Worm (Caenorhabditis elegans) whole organism, L4 larva: Measurements from ENCODE around the gene gba-2.

Experiments used
- F49E8.2 ChIP-seq: sonication (generic microtip); optimal IDR thresholded peaks from 2 replicates; lab custom pipeline; 2016; ENCODE audit warnings: missing compliant biosample characterization, mild to moderate bottlenecking, missing genetic modification characterization, borderline replicate concordance
- R02D3.7 ChIP-seq: fragments of 150-350 bp; sonication (generic microtip); optimal IDR thresholded peaks from 3 replicates; lab custom pipeline; 2014; ENCODE audit warnings: missing biosample characterization, missing genetic modification characterization
- Y105C5A.15 ChIP-seq: fragments of 200-800 bp; sonication (Bioruptor generic); IDR thresholded peaks from 2 replicates; pipeline ENCODE4 v1.3.6; 2022; ENCODE audit warnings: missing genetic modification characterization, missing compliant biosample characterization
- Y48G9A.11 ChIP-seq: fragments of 200-800 bp; sonication (Bioruptor generic); IDR thresholded peaks from 2 replicates; pipeline ENCODE4 v1.3.6; 2022; ENCODE audit warnings: missing genetic modification reagents, missing genetic modification characterization, missing compliant biosample characterization
- ceh-28 ChIP-seq: fragments of 150-350 bp; optimal IDR thresholded peaks from 2 replicates; lab custom pipeline; 2014; ENCODE audit warnings: missing biosample characterization, missing genetic modification reagents, missing genetic modification characterization
- dmd-8 ChIP-seq: fragments of 200-800 bp; sonication (Bioruptor generic); IDR thresholded peaks from 2 replicates; pipeline ENCODE4 v1.3.6; 2022; ENCODE audit warnings: missing genetic modification characterization, missing compliant biosample characterization
- dve-1 ChIP-seq: sonication (generic microtip); optimal IDR thresholded peaks from 2 replicates; lab custom pipeline; 2017; ENCODE audit warnings: antibody characterized with exemption, mild to moderate bottlenecking, missing genetic modification characterization, missing compliant biosample characterization; ENCODE audit not compliant: insufficient read depth
- lin-15B ChIP-seq: fragments of 150-350 bp; sonication (generic microtip); optimal IDR thresholded peaks from 3 replicates; lab custom pipeline; 2014; ENCODE audit warnings: missing biosample characterization, missing genetic modification characterization
- mes-2 ChIP-seq: sonication (generic microtip); optimal IDR thresholded peaks from 2 replicates; lab custom pipeline; 2016; ENCODE audit warnings: missing genotype, mild to moderate bottlenecking, missing genetic modification characterization, missing compliant biosample characterization; ENCODE audit not compliant: poor library complexity, severe bottlenecking
- nhr-10 ChIP-seq: fragments of 150-350 bp; optimal IDR thresholded peaks from 2 replicates; lab custom pipeline; 2014; ENCODE audit warnings: missing biosample characterization, missing genetic modification characterization
- nhr-28 ChIP-seq: fragments of 150-350 bp; optimal IDR thresholded peaks from 2 replicates; lab custom pipeline; 2014; ENCODE audit warnings: missing biosample characterization, missing genetic modification characterization
- pqm-1 ChIP-seq: sonication (generic microtip); optimal IDR thresholded peaks from 2 replicates; lab custom pipeline; 2017; ENCODE audit warnings: missing biosample characterization, missing genetic modification characterization
- skn-1 ChIP-seq: fragments of 150-350 bp; optimal IDR thresholded peaks from 2 replicates; lab custom pipeline; 2014; ENCODE audit warnings: missing biosample characterization, missing genetic modification characterization
- unc-130 ChIP-seq: sonication (generic microtip); optimal IDR thresholded peaks from 2 replicates; lab custom pipeline; 2016; ENCODE audit warnings: missing genetic modification reagents, missing genetic modification characterization, missing compliant biosample characterization

DNA sequence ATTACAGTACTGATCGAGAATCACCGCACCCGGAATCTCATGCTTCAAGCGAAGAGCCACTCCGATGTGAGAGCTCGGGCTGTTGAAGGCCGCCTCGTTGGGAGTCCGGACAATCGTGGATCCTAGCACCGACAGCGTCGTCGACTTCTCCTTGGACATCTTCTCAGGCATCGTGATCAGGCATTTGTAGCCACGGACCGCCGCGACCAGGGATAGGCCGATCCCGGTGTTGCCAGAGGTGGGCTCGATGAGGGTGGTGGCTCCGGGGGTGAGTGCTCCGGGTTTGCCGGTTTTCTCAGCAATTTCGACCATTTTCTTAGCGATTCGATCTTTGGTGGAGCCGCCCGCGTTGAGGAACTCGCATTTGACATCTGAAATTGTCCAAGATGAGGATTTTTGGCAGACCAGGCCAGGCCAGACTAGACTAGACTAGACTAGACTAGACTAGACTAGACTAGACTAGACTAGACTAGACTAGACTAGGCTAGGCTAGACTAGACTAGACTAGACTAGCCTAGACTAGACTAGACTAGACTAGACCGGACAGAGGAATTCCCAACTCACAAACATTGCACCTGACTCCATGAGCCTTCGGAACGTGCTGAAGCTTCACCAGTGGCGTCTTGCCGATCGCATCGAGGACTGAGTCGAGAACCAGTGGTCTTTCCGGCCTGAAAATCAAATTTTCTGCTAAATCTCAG lies 35.1 kb upstream of the gba-2 start:
- TF ChIP-seq skn-1 (no peak), unc-130 (GFP tag; lab: Kevin White, UChicago) (no peak), pqm-1 (tag; lab: Kevin White, UChicago) (no peak), dmd-8 (GFP tag; lab: Robert Waterston, UW) (no peak), R02D3.7 (tag; lab: Kevin White, UChicago) (no peak), lin-15B (no peak), mes-2 (tag; lab: Kevin White, UChicago) (no peak), nhr-10 (tag; lab: Kevin White, UChicago) (no peak), nhr-28 (peak; percentile 93), Y48G9A.11 (no peak), dve-1 (tag; lab: Kevin White, UChicago) (no peak), Y105C5A.15 (GFP tag; lab: Robert Waterston, UW) (no peak), ceh-28 (tag; lab: Kevin White, UChicago) (no peak), F49E8.2 (no peak)
